Comparison of ENCODE assay signal across 1 fruit fly cellular context in the genomic region with DNA sequence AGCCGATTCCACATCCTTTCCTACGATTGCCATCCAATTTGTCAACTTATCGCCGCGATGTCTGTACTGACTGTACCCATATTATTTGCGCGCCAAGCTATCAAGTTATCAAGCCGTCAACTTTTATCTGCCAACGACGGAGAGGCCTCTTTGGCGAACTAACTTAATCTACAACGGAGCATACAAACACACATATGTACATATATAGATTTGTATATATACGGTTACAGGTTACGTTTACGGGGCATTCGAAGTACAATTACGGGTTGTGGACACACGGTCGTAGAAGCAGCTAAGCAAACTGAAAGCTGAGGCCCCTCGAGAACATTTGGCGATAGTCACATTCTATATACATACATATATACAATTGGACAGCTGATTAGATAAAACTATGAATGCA.
A peak's percentile ranks its signal among the peaks of the same experiment; 100 is the strongest.
TF ChIP-seq lines count a peak whose summit lies in the region.

No protein-coding gene starts in this region.

TF ChIP-seq in whole organism, embryonic, 481 proteins besides CTCF, POLR2A, EP300 and RAD21 (continued from another document):
- TF ChIP-seq Nf-YB (GFP tag; optimal IDR thresholded peaks at IDR 0.05; lab: Kevin White, UChicago) (no peak), so (GFP tag; IDR thresholded peaks at IDR 0.05; lab: Robert Waterston, UW) (0 out of 3 replicates have a peak, but pooled peaks have one; percentile 43), BtbVII (GFP tag; optimal IDR thresholded peaks at IDR 0.05; lab: Kevin White, UChicago) (peak; percentile 60), ewg (GFP tag; optimal IDR thresholded peaks at IDR 0.05; lab: Kevin White, UChicago) (no peak), CG11085 (GFP tag; IDR thresholded peaks at IDR 0.05; lab: Robert Waterston, UW) (no peak), HHEX (GFP tag; optimal IDR thresholded peaks at IDR 0.05; lab: Kevin White, UChicago) (peak; percentile 53), CG8290 (GFP tag; optimal IDR thresholded peaks at IDR 0.05; lab: Kevin White, UChicago) (no peak), CG8290 (tag; optimal IDR thresholded peaks at IDR 0.05; lab: Kevin White, UChicago) (peak in 1 of 2 experiments; percentile 76), Dbx (GFP tag; IDR thresholded peaks at IDR 0.05; lab: Robert Waterston, UW) (peak; percentile 48; the same call in 1 of the 3 replicates), repo (GFP tag; optimal IDR thresholded peaks at IDR 0.05; lab: Kevin White, UChicago) (no peak), CG32767 (GFP tag; IDR thresholded peaks at IDR 0.05; lab: Robert Waterston, UW) (0 out of 2 replicates have a peak, but pooled peaks have one; percentile 17), fd64A (GFP tag; optimal IDR thresholded peaks at IDR 0.05; lab: Kevin White, UChicago) (peak; percentile 9), CG4854 (GFP tag; optimal IDR thresholded peaks at IDR 0.05; lab: Kevin White, UChicago) (no peak), CG7987 (GFP tag; optimal IDR thresholded peaks at IDR 0.05; lab: Kevin White, UChicago) (peak; percentile 61), CG15696 (tag; optimal IDR thresholded peaks at IDR 0.05; lab: Kevin White, UChicago) (peak; percentile 7), sug (tag; optimal IDR thresholded peaks at IDR 0.05; lab: Kevin White, UChicago) (peak; percentile 70), CG5180 (GFP tag; optimal IDR thresholded peaks at IDR 0.05; lab: Kevin White, UChicago) (peak; percentile 21), seq (GFP tag; IDR thresholded peaks at IDR 0.05; lab: Robert Waterston, UW) (peak; percentile 38; the same call in 1 of the 2 replicates), Optix (GFP tag; IDR thresholded peaks at IDR 0.05; lab: Robert Waterston, UW) (no peak), grau (tag; optimal IDR thresholded peaks at IDR 0.05; lab: Kevin White, UChicago) (peak; percentile 14), Dp (GFP tag; optimal IDR thresholded peaks at IDR 0.05; lab: Kevin White, UChicago) (no peak), NK7.1 (GFP tag; optimal IDR thresholded peaks at IDR 0.05; lab: Kevin White, UChicago) (no peak), HLH3B (GFP tag; IDR thresholded peaks at IDR 0.05; lab: Robert Waterston, UW) (no peak), Jarid2 (GFP tag; optimal IDR thresholded peaks at IDR 0.05; lab: Kevin White, UChicago) (no peak), Xrp1 (GFP tag; IDR thresholded peaks at IDR 0.05; lab: Robert Waterston, UW) (peak; percentile 57), ATbp (GFP tag; optimal IDR thresholded peaks at IDR 0.05; lab: Kevin White, UChicago) (peak; percentile 57), CG1603 (tag; optimal IDR thresholded peaks at IDR 0.05; lab: Kevin White, UChicago) (peak; percentile 13), wor (GFP tag; IDR thresholded peaks at IDR 0.05; lab: Robert Waterston, UW) (no peak), CG11695 (GFP tag; IDR thresholded peaks at IDR 0.05; lab: Robert Waterston, UW) (peak; percentile 54; the same call in 1 of the 3 replicates), Neu2 (GFP tag; optimal IDR thresholded peaks at IDR 0.05; lab: Kevin White, UChicago; ENCODE audit: borderline replicate concordance) (no peak), Bteb2 (GFP tag; optimal IDR thresholded peaks at IDR 0.05; lab: Kevin White, UChicago) (peak; percentile 12), Rfx (GFP tag; IDR thresholded peaks at IDR 0.05; lab: Robert Waterston, UW) (peak; percentile 46; the same call in 1 of the 2 replicates), trem (tag; optimal IDR thresholded peaks at IDR 0.05; lab: Kevin White, UChicago) (no peak), CG1233 (GFP tag; optimal IDR thresholded peaks at IDR 0.05; lab: Kevin White, UChicago) (peak; percentile 31), CG12744 (GFP tag; optimal IDR thresholded peaks at IDR 0.05; lab: Kevin White, UChicago) (peak; percentile 33), CG18619 (GFP tag; optimal IDR thresholded peaks at IDR 0.05; lab: Kevin White, UChicago) (peak; percentile 46), CG11398 (GFP tag; optimal IDR thresholded peaks at IDR 0.05; lab: Kevin White, UChicago) (no peak), CG12219 (GFP tag; optimal IDR thresholded peaks at IDR 0.05; lab: Kevin White, UChicago) (peak; percentile 7), lab (GFP tag; optimal IDR thresholded peaks at IDR 0.05; lab: Kevin White, UChicago) (peak; percentile 89), CG9817 (tag; optimal IDR thresholded peaks at IDR 0.05; lab: Kevin White, UChicago) (peak; percentile 5), Hey (tag; optimal IDR thresholded peaks at IDR 0.05; lab: Kevin White, UChicago) (peak; percentile 36), kni (GFP tag; optimal IDR thresholded peaks at IDR 0.05; lab: Kevin White, UChicago) (no peak), PHDP (tag; optimal IDR thresholded peaks at IDR 0.05; lab: Kevin White, UChicago) (peak; percentile 66), bsh (GFP tag; optimal IDR thresholded peaks at IDR 0.05; lab: Kevin White, UChicago) (peak in 1 of 2 experiments; percentile 11), mirr (GFP tag; optimal IDR thresholded peaks at IDR 0.05; lab: Kevin White, UChicago) (peak; percentile 90), ash1 (GFP tag; optimal IDR thresholded peaks at IDR 0.05; lab: Kevin White, UChicago) (peak; percentile 53), B-H2 (GFP tag; optimal IDR thresholded peaks at IDR 0.05; lab: Kevin White, UChicago) (peak; percentile 73), CG3838 (GFP tag; optimal IDR thresholded peaks at IDR 0.05; lab: Kevin White, UChicago) (peak; percentile 26), Nf-YC (tag; optimal IDR thresholded peaks at IDR 0.05; lab: Kevin White, UChicago) (peak; percentile 20), CG3407 (GFP tag; optimal IDR thresholded peaks at IDR 0.05; lab: Kevin White, UChicago) (peak; percentile 39), CG7556 (GFP tag; optimal IDR thresholded peaks at IDR 0.05; lab: Kevin White, UChicago) (peak; percentile 18), CG10209 (GFP tag; optimal IDR thresholded peaks at IDR 0.05; lab: Kevin White, UChicago) (peak; percentile 39), tap (tag; optimal IDR thresholded peaks at IDR 0.05; lab: Kevin White, UChicago) (peak; percentile 45), CG34376 (GFP tag; optimal IDR thresholded peaks at IDR 0.05; lab: Kevin White, UChicago) (peak; percentile 82), CG2120 (GFP tag; optimal IDR thresholded peaks at IDR 0.05; lab: Kevin White, UChicago) (peak; percentile 36), Asciz (GFP tag; optimal IDR thresholded peaks at IDR 0.05; lab: Kevin White, UChicago) (peak; percentile 23), Meics (GFP tag; optimal IDR thresholded peaks at IDR 0.05; lab: Kevin White, UChicago) (peak; percentile 54), CG13894 (tag; optimal IDR thresholded peaks at IDR 0.05; lab: Kevin White, UChicago) (peak; percentile 72), rib (GFP tag; IDR thresholded peaks at IDR 0.05; lab: Robert Waterston, UW) (peak; percentile 43; the same call in 1 of the 2 replicates), CG8281 (tag; optimal IDR thresholded peaks at IDR 0.05; lab: Kevin White, UChicago) (peak; percentile 92), hkb (optimal IDR thresholded peaks at IDR 0.05; lab: Kevin White, UChicago) (no peak), hkb (GFP tag; IDR thresholded peaks at IDR 0.05; lab: Robert Waterston, UW) (0 out of 2 replicates have a peak, but pooled peaks have one; percentile 31), HmgZ (tag; optimal IDR thresholded peaks at IDR 0.05; lab: Kevin White, UChicago) (peak; percentile 56), CG6854 (GFP tag; optimal IDR thresholded peaks at IDR 0.05; lab: Kevin White, UChicago) (peak; percentile 57), HLH4C (GFP tag; IDR thresholded peaks at IDR 0.05; lab: Robert Waterston, UW; ENCODE audit: partially characterized antibody) (no peak), CG1647 (GFP tag; optimal IDR thresholded peaks at IDR 0.05; lab: Kevin White, UChicago) (peak; percentile 13), klu (GFP tag; IDR thresholded peaks at IDR 0.05; lab: Robert Waterston, UW) (no peak), cwo (GFP tag; optimal IDR thresholded peaks at IDR 0.05; lab: Kevin White, UChicago) (peak; percentile 61), CG12071 (GFP tag; optimal IDR thresholded peaks at IDR 0.05; lab: Kevin White, UChicago) (peak; percentile 44), lov (optimal IDR thresholded peaks at IDR 0.05; lab: Kevin White, UChicago) (no peak), lov (GFP tag; IDR thresholded peaks at IDR 0.05; lab: Robert Waterston, UW) (no peak), exex (tag; optimal IDR thresholded peaks at IDR 0.05; lab: Kevin White, UChicago) (peak; percentile 88), CG4707 (GFP tag; optimal IDR thresholded peaks at IDR 0.05; lab: Kevin White, UChicago) (peak; percentile 14), CG8388 (GFP tag; optimal IDR thresholded peaks at IDR 0.05; lab: Kevin White, UChicago) (no peak), CG31365 (tag; optimal IDR thresholded peaks at IDR 0.05; lab: Kevin White, UChicago) (peak; percentile 33), Hr51 (GFP tag; optimal IDR thresholded peaks at IDR 0.05; lab: Kevin White, UChicago) (peak in 1 of 2 experiments; percentile 15), CG9609 (GFP tag; optimal IDR thresholded peaks at IDR 0.05; lab: Kevin White, UChicago) (no peak), Atf6 (GFP tag; IDR thresholded peaks at IDR 0.05; lab: Robert Waterston, UW) (peak; percentile 56; the same call in 1 of the 2 replicates), CG30431 (GFP tag; optimal IDR thresholded peaks at IDR 0.05; lab: Kevin White, UChicago) (no peak), bigmax (GFP tag; optimal IDR thresholded peaks at IDR 0.05; lab: Kevin White, UChicago) (peak; percentile 25), wek (GFP tag; optimal IDR thresholded peaks at IDR 0.05; lab: Kevin White, UChicago) (peak; percentile 64), CG17385 (GFP tag; optimal IDR thresholded peaks at IDR 0.05; lab: Kevin White, UChicago) (peak; percentile 29), nau (GFP tag; optimal IDR thresholded peaks at IDR 0.05; lab: Kevin White, UChicago) (peak; percentile 70), Hmx (GFP tag; optimal IDR thresholded peaks at IDR 0.05; lab: Kevin White, UChicago) (no peak), gsb (GFP tag; IDR thresholded peaks at IDR 0.05; lab: Robert Waterston, UW) (peak; percentile 36; the same call in 1 of the 2 replicates), CG10543 (GFP tag; optimal IDR thresholded peaks at IDR 0.05; lab: Kevin White, UChicago) (peak; percentile 87), CG18476 (GFP tag; optimal IDR thresholded peaks at IDR 0.05; lab: Kevin White, UChicago) (peak; percentile 7), CG4328 (GFP tag; optimal IDR thresholded peaks at IDR 0.05; lab: Kevin White, UChicago) (peak; percentile 26), Vsx1 (GFP tag; optimal IDR thresholded peaks at IDR 0.05; lab: Kevin White, UChicago) (peak; percentile 58), Hand (GFP tag; optimal IDR thresholded peaks at IDR 0.05; lab: Kevin White, UChicago) (peak; percentile 61), dmrt99B (tag; optimal IDR thresholded peaks at IDR 0.05; lab: Kevin White, UChicago) (peak; percentile 11), CG9727 (GFP tag; optimal IDR thresholded peaks at IDR 0.05; lab: Kevin White, UChicago) (peak; percentile 7), scrt (GFP tag; optimal IDR thresholded peaks at IDR 0.05; lab: Kevin White, UChicago) (peak; percentile 25), CG14014 (GFP tag; IDR thresholded peaks at IDR 0.05; lab: Robert Waterston, UW) (peak; percentile 40; the same call in 1 of the 2 replicates), Fer1 (GFP tag; optimal IDR thresholded peaks at IDR 0.05; lab: Kevin White, UChicago) (peak; percentile 85), Med (GFP tag; lab: Kevin White, UChicago) (peak; percentile 79), zen2 (GFP tag; IDR thresholded peaks at IDR 0.05; lab: Robert Waterston, UW; ENCODE audit: partially characterized antibody) (no peak), dm (GFP tag; optimal IDR thresholded peaks at IDR 0.05; lab: Kevin White, UChicago) (no peak), CG12299 (tag; optimal IDR thresholded peaks at IDR 0.05; lab: Kevin White, UChicago) (peak; percentile 74), caup (GFP tag; optimal IDR thresholded peaks at IDR 0.05; lab: Kevin White, UChicago; ENCODE audit: severe bottlenecking) (peak; percentile 69), CG8765 (GFP tag; IDR thresholded peaks at IDR 0.05; lab: Robert Waterston, UW) (no peak), ci (GFP tag; IDR thresholded peaks at IDR 0.05; lab: Robert Waterston, UW) (0 out of 3 replicates have a peak, but pooled peaks have one; percentile 8), pho (GFP tag; optimal IDR thresholded peaks at IDR 0.05; lab: Kevin White, UChicago) (peak; percentile 22), Adf1 (GFP tag; IDR thresholded peaks at IDR 0.05; lab: Robert Waterston, UW) (peak; percentile 41; the same call in 1 of the 2 replicates), gro (GFP tag; optimal IDR thresholded peaks at IDR 0.05; lab: Kevin White, UChicago) (peak; percentile 53), Fer3 (tag; optimal IDR thresholded peaks at IDR 0.05; lab: Kevin White, UChicago) (peak; percentile 50), CG2678 (tag; optimal IDR thresholded peaks at IDR 0.05; lab: Kevin White, UChicago) (peak; percentile 67), Dek (tag; optimal IDR thresholded peaks at IDR 0.05; lab: Kevin White, UChicago) (peak; percentile 18), pfk (GFP tag; optimal IDR thresholded peaks at IDR 0.05; lab: Kevin White, UChicago) (peak; percentile 59), Bgb (GFP tag; IDR thresholded peaks at IDR 0.05; lab: Robert Waterston, UW; ENCODE audit: partially characterized antibody) (no peak), CG15269 (tag; optimal IDR thresholded peaks at IDR 0.05; lab: Kevin White, UChicago) (peak; percentile 2), chm (GFP tag; IDR thresholded peaks at IDR 0.05; lab: Robert Waterston, UW) (peak; percentile 42; the same call in 1 of the 2 replicates), CG32532 (GFP tag; IDR thresholded peaks at IDR 0.05; lab: Robert Waterston, UW) (0 out of 2 replicates have a peak, but pooled peaks have one; percentile 26), odd (GFP tag; optimal IDR thresholded peaks at IDR 0.05; lab: Kevin White, UChicago) (peak; percentile 46), fd3F (GFP tag; optimal IDR thresholded peaks at IDR 0.05; lab: Kevin White, UChicago) (peak; percentile 57), grn (GFP tag; optimal IDR thresholded peaks at IDR 0.05; lab: Kevin White, UChicago) (peak; percentile 77), Nf-YA (GFP tag; IDR thresholded peaks at IDR 0.05; lab: Robert Waterston, UW) (0 out of 2 replicates have a peak, but pooled peaks have one; percentile 12), CG6765 (GFP tag; optimal IDR thresholded peaks at IDR 0.05; lab: Kevin White, UChicago) (peak; percentile 80)
